Worm (Caenorhabditis elegans): ENCODE measurements around the gene ceh-62.

The ceh-62 gene

ce11 chrII:10851110-10851509 is 45.6 kb downstream of the ceh-62 start (continued):
- no peak for TF ChIP-seq hsf-1 (GFP tag; IDR thresholded peaks at IDR 0.05)
- TF ChIP-seq let-607 (tag; optimal IDR thresholded peaks at IDR 0.05): peak; percentile 95 to 96
- TF ChIP-seq egrh-3 (GFP tag; IDR thresholded peaks at IDR 0.05): no peak
- no peak for TF ChIP-seq ccch-3 (GFP tag; optimal IDR thresholded peaks at IDR 0.05)
- no peak for TF ChIP-seq hmg-20 (GFP tag; IDR thresholded peaks at IDR 0.05)
- TF ChIP-seq Y67H2A.10 (GFP tag; conservative IDR thresholded peaks at IDR 0.05): no peak
- TF ChIP-seq C17E4.6 (GFP tag; IDR thresholded peaks at IDR 0.05): no peak
- peak; percentile 59 for TF ChIP-seq tbp1 (GFP tag; optimal IDR thresholded peaks at IDR 0.05)
- peak; percentile 97 for TF ChIP-seq nhr-80 (tag; optimal IDR thresholded peaks at IDR 0.05)
- no peak for TF ChIP-seq tbx-9 (tag; optimal IDR thresholded peaks at IDR 0.05; ENCODE audit: borderline replicate concordance)
- TF ChIP-seq efl-1 (GFP tag; optimal IDR thresholded peaks at IDR 0.05): no peak
- no peak for TF ChIP-seq mes-4 (tag; optimal IDR thresholded peaks at IDR 0.05)
- TF ChIP-seq ceh-91 (GFP tag; IDR thresholded peaks at IDR 0.05): no peak
- TF ChIP-seq nhr-120 (GFP tag; IDR thresholded peaks at IDR 0.05): no peak
- no peak for TF ChIP-seq ZK185.1 (tag; optimal IDR thresholded peaks at IDR 0.05; ENCODE audit: poor library complexity, severe bottlenecking)
- no peak for TF ChIP-seq sea-2 (GFP tag; IDR thresholded peaks at IDR 0.05)
- 0 out of 2 replicates have a peak, but pooled peaks have one; percentile 7 for TF ChIP-seq madf-6 (GFP tag; IDR thresholded peaks at IDR 0.05)
- TF ChIP-seq lir-1 (GFP tag; conservative IDR thresholded peaks at IDR 0.05): peak; percentile 59
- TF ChIP-seq mel-28 (tag; optimal IDR thresholded peaks at IDR 0.05; ENCODE audit: borderline replicate concordance): no peak
- no peak for TF ChIP-seq snpc-4 (GFP tag; optimal IDR thresholded peaks at IDR 0.05)
- TF ChIP-seq snpc-4 (tag; optimal IDR thresholded peaks at IDR 0.05): peak in 2 of 4 experiments; percentile 55 to 58
- TF ChIP-seq zfh-2 (GFP tag; conservative IDR thresholded peaks at IDR 0.05): no peak
- no peak for TF ChIP-seq B0019.2 (GFP tag; conservative IDR thresholded peaks at IDR 0.05)
- no peak for TF ChIP-seq nhr-27 (tag; optimal IDR thresholded peaks at IDR 0.05)
- peak; percentile 85 for TF ChIP-seq chd-7 (tag; optimal IDR thresholded peaks at IDR 0.05)
- TF ChIP-seq ztf-22 (GFP tag; optimal IDR thresholded peaks at IDR 0.05): peak; percentile 91
- TF ChIP-seq snpc-1.1 (tag; optimal IDR thresholded peaks at IDR 0.05; ENCODE audit: insufficient read depth): no peak
- no peak for TF ChIP-seq Y53F4B.3 (GFP tag; IDR thresholded peaks at IDR 0.05)
- TF ChIP-seq mcd-1 (GFP tag; IDR thresholded peaks at IDR 0.05): peak; percentile 68
- no peak for TF ChIP-seq bed-1 (GFP tag; IDR thresholded peaks at IDR 0.05)
- no peak for TF ChIP-seq mxl-1 (tag; optimal IDR thresholded peaks at IDR 0.05)
- TF ChIP-seq bed-2 (GFP tag; IDR thresholded peaks at IDR 0.05): no peak
- no peak for TF ChIP-seq lin-35 (GFP tag; optimal IDR thresholded peaks at IDR 0.05)
- no peak for TF ChIP-seq F49E8.2 (tag; optimal IDR thresholded peaks at IDR 0.05; ENCODE audit: insufficient read depth)
- peak; percentile 88 for TF ChIP-seq tlf-1 (GFP tag; optimal IDR thresholded peaks at IDR 0.05)
- peak; percentile 53; the same call in 1 of the 2 replicates for TF ChIP-seq Y56A3A.18 (GFP tag; IDR thresholded peaks at IDR 0.05)
- no peak for TF ChIP-seq lsy-27 (tag; optimal IDR thresholded peaks at IDR 0.05; ENCODE audit: borderline replicate concordance, insufficient read depth)
- TF ChIP-seq egl-18 (GFP tag; IDR thresholded peaks at IDR 0.05): no peak
- TF ChIP-seq snpc-1.3 (tag; optimal IDR thresholded peaks at IDR 0.05; ENCODE audit: insufficient read depth): no peak
- no peak for TF ChIP-seq attf-3 (GFP tag; conservative IDR thresholded peaks at IDR 0.05)
- no peak for TF ChIP-seq F52B5.7 (tag; optimal IDR thresholded peaks at IDR 0.05)
- TF ChIP-seq madf-3 (GFP tag; IDR thresholded peaks at IDR 0.05): no peak
- no peak for TF ChIP-seq cebp-2 (GFP tag; IDR thresholded peaks at IDR 0.05)
- no peak for TF ChIP-seq F57C9.4 (tag; optimal IDR thresholded peaks at IDR 0.05)
- TF ChIP-seq ets-4 (GFP tag; optimal IDR thresholded peaks at IDR 0.05): peak; percentile 98
- TF ChIP-seq ceh-27 (GFP tag; optimal IDR thresholded peaks at IDR 0.05): peak; percentile 57
- TF ChIP-seq die-1 (tag; optimal IDR thresholded peaks at IDR 0.05): peak; percentile 46
